Worm (Caenorhabditis elegans): ENCODE data around the gene ugt-61.

ce11 chrV:4794308-4794707 is 52.1 kb downstream of the ugt-61 start, which contains the start of gene R02F11.2:
- no peak for TF ChIP-seq ref-1 (GFP tag; conservative IDR thresholded peaks at IDR 0.05)
- TF ChIP-seq ztf-29 (GFP tag; IDR thresholded peaks at IDR 0.05) = no peak
- no peak for TF ChIP-seq flt-1 (GFP tag; IDR thresholded peaks at IDR 0.05)
- no peak for TF ChIP-seq klf-2 (GFP tag; conservative IDR thresholded peaks at IDR 0.05)
- no peak for TF ChIP-seq cog-1 (tag; optimal IDR thresholded peaks at IDR 0.05)
- no peak for TF ChIP-seq T22C8.4 (GFP tag; IDR thresholded peaks at IDR 0.05)
- TF ChIP-seq med-1 (GFP tag; optimal IDR thresholded peaks at IDR 0.05; ENCODE audit: insufficient read depth) = no peak
- TF ChIP-seq tab-1 (GFP tag; IDR thresholded peaks at IDR 0.05) = no peak
